Fruit fly (Drosophila melanogaster): ENCODE data around the gene E5.

- TF ChIP-seq ftz-f1 (GFP tag; optimal IDR thresholded peaks at IDR 0.05) (no peak), odd (GFP tag; optimal IDR thresholded peaks at IDR 0.05) (peak; percentile 42), trh (GFP tag; optimal IDR thresholded peaks at IDR 0.05) (no peak), Dp (GFP tag; optimal IDR thresholded peaks at IDR 0.05) (no peak), C15 (GFP tag; IDR thresholded peaks at IDR 0.05) (no peak), cg (GFP tag; optimal IDR thresholded peaks at IDR 0.05) (no peak), CG12942 (GFP tag; optimal IDR thresholded peaks at IDR 0.05) (peak; percentile 29), CG17385 (GFP tag; optimal IDR thresholded peaks at IDR 0.05) (peak; percentile 53), toy (GFP tag; IDR thresholded peaks at IDR 0.05) (no peak), CG12391 (tag; optimal IDR thresholded peaks at IDR 0.05) (peak; percentile 70), shn (GFP tag; optimal IDR thresholded peaks at IDR 0.05) (no peak), Ravus (GFP tag; IDR thresholded peaks at IDR 0.05) (no peak), Jarid2 (GFP tag; optimal IDR thresholded peaks at IDR 0.05) (no peak), gsb-n (tag; optimal IDR thresholded peaks at IDR 0.05) (peak; percentile 60)
These were observed 57.0 kb downstream of the E5 start for dm6 chr3R:13817480-13818305.

Data from whole organism, embryonic.